Worm (Caenorhabditis elegans): Measurements from ENCODE around the gene F38B2.4.

F38B2.4 gene

ce11 chrX:11270882-11271281, 16.6 kb downstream of the F38B2.4 start, which contains the start of gene ifa-1:
Gene ifa-1 (plus strand): TSS chrX:11271182.
- TF ChIP-seq ztf-11 (tag; optimal IDR thresholded peaks at IDR 0.05): no peak
- no peak for TF ChIP-seq lin-39 (tag; optimal IDR thresholded peaks at IDR 0.05)
- no peak for TF ChIP-seq nfya-1 (tag; optimal IDR thresholded peaks at IDR 0.05; ENCODE audit: insufficient read depth)
- TF ChIP-seq egl-5 (tag; optimal IDR thresholded peaks at IDR 0.05): no peak
- no peak for TF ChIP-seq daf-12 (tag; optimal IDR thresholded peaks at IDR 0.05)
- TF ChIP-seq elt-1 (tag; optimal IDR thresholded peaks at IDR 0.05): no peak
- no peak for TF ChIP-seq nhr-28 (tag; optimal IDR thresholded peaks at IDR 0.05)

ce11 chrX:11268970-11269369, 18.5 kb downstream of the F38B2.4 start, which contains the start of gene C03A3.3:
Gene C03A3.3 (minus strand): TSS chrX:11269070.
- no peak for TF ChIP-seq ceh-28 (tag; optimal IDR thresholded peaks at IDR 0.05)
- TF ChIP-seq unc-62 (GFP tag; optimal IDR thresholded peaks at IDR 0.05): no peak
- TF ChIP-seq nhr-12 (tag; optimal IDR thresholded peaks at IDR 0.05): no peak
- no peak for TF ChIP-seq daf-12 (tag; optimal IDR thresholded peaks at IDR 0.05)
- TF ChIP-seq hmg-11 (tag; optimal IDR thresholded peaks at IDR 0.05): no peak
- no peak for TF ChIP-seq lsy-12 (tag; optimal IDR thresholded peaks at IDR 0.05)
- no peak for TF ChIP-seq nhr-67 (tag; optimal IDR thresholded peaks at IDR 0.05)
- TF ChIP-seq elt-2 (tag; optimal IDR thresholded peaks at IDR 0.05): no peak
- no peak for TF ChIP-seq nhr-11 (tag; optimal IDR thresholded peaks at IDR 0.05)
- no peak for TF ChIP-seq egl-27 (tag; optimal IDR thresholded peaks at IDR 0.05)
- TF ChIP-seq ceh-9 (tag; optimal IDR thresholded peaks at IDR 0.05): no peak
- no peak for TF ChIP-seq zag-1 (tag; optimal IDR thresholded peaks at IDR 0.05)
- no peak for TF ChIP-seq jun-1 (tag; optimal IDR thresholded peaks at IDR 0.05)
- TF ChIP-seq sea-2 (GFP tag; optimal IDR thresholded peaks at IDR 0.05): no peak
- TF ChIP-seq ceh-82 (tag; optimal IDR thresholded peaks at IDR 0.05): no peak
- no peak for TF ChIP-seq mdl-1 (tag; optimal IDR thresholded peaks at IDR 0.05)
- TF ChIP-seq nhr-76 (tag; optimal IDR thresholded peaks at IDR 0.05): no peak
- no peak for TF ChIP-seq R02D3.7 (tag; optimal IDR thresholded peaks at IDR 0.05)
- TF ChIP-seq fos-1 (tag; optimal IDR thresholded peaks at IDR 0.05): no peak
- no peak for TF ChIP-seq nhr-25 (tag; optimal IDR thresholded peaks at IDR 0.05)

- TF ChIP-seq nhr-25 (tag; optimal IDR thresholded peaks at IDR 0.05): peak; percentile 21
- no peak for TF ChIP-seq fkh-10 (GFP tag; optimal IDR thresholded peaks at IDR 0.05)
- no peak for TF ChIP-seq ceh-9 (tag; optimal IDR thresholded peaks at IDR 0.05)
- no peak for TF ChIP-seq fos-1 (tag; optimal IDR thresholded peaks at IDR 0.05)
Measured at ce11 chrX:11266711-11267110, 20.8 kb downstream of the F38B2.4 start, which contains the start of gene C03A3.9. Gene C03A3.9 (plus strand): TSS chrX:11267011.

- TF ChIP-seq jun-1 (tag; optimal IDR thresholded peaks at IDR 0.05): no peak
- TF ChIP-seq elt-2 (tag; optimal IDR thresholded peaks at IDR 0.05): peak; percentile 82
- no peak for TF ChIP-seq ceh-9 (tag; optimal IDR thresholded peaks at IDR 0.05)
- TF ChIP-seq R02D3.7 (tag; optimal IDR thresholded peaks at IDR 0.05): no peak
- no peak for TF ChIP-seq nhr-67 (tag; optimal IDR thresholded peaks at IDR 0.05)
- peak; percentile 84 for TF ChIP-seq pqm-1 (tag; optimal IDR thresholded peaks at IDR 0.05)
- no peak for TF ChIP-seq lin-39 (tag; optimal IDR thresholded peaks at IDR 0.05)
- no peak for TF ChIP-seq ceh-16 (tag; optimal IDR thresholded peaks at IDR 0.05)
Measured at ce11 chrX:11264715-11265114, 22.8 kb downstream of the F38B2.4 start.

ce11 chrX:11262319-11263074, 25.0 kb downstream of the F38B2.4 start, which contains the start of gene C03A3.2:
Gene C03A3.2 (plus strand): TSS chrX:11262848.
- TF ChIP-seq fkh-2 (tag; optimal IDR thresholded peaks at IDR 0.05): no peak
- no peak for TF ChIP-seq unc-62 (GFP tag; optimal IDR thresholded peaks at IDR 0.05)
- peak; percentile 5 for TF ChIP-seq snpc-4 (tag; optimal IDR thresholded peaks at IDR 0.05)
- TF ChIP-seq ztf-11 (tag; optimal IDR thresholded peaks at IDR 0.05): no peak
- TF ChIP-seq ceh-9 (tag; optimal IDR thresholded peaks at IDR 0.05): no peak
- no peak for TF ChIP-seq sea-2 (GFP tag; optimal IDR thresholded peaks at IDR 0.05)
- TF ChIP-seq zag-1 (tag; optimal IDR thresholded peaks at IDR 0.05): no peak
- no peak for TF ChIP-seq elt-3 (tag; optimal IDR thresholded peaks at IDR 0.05)
- no peak for TF ChIP-seq daf-12 (tag; optimal IDR thresholded peaks at IDR 0.05)
- peak; percentile 84 for TF ChIP-seq hmg-11 (tag; optimal IDR thresholded peaks at IDR 0.05)
- no peak for TF ChIP-seq nhr-77 (tag; optimal IDR thresholded peaks at IDR 0.05)
- no peak for TF ChIP-seq unc-39 (tag; optimal IDR thresholded peaks at IDR 0.05)
- peak; percentile 43 for TF ChIP-seq elt-2 (tag; optimal IDR thresholded peaks at IDR 0.05)
- no peak for TF ChIP-seq R02D3.7 (tag; optimal IDR thresholded peaks at IDR 0.05)
- no peak for TF ChIP-seq ama-1 (optimal IDR thresholded peaks at IDR 0.05)
- peak; percentile 85 for TF ChIP-seq pqm-1 (tag; optimal IDR thresholded peaks at IDR 0.05)
- TF ChIP-seq elt-1 (tag; optimal IDR thresholded peaks at IDR 0.05): peak; percentile 42
- peak; percentile 19 for TF ChIP-seq tbx-2 (tag; optimal IDR thresholded peaks at IDR 0.05)
- TF ChIP-seq lin-15B (tag; optimal IDR thresholded peaks at IDR 0.05): peak; percentile 78
- TF ChIP-seq nhr-237 (tag; optimal IDR thresholded peaks at IDR 0.05): no peak
- peak; percentile 95 for TF ChIP-seq egl-5 (tag; optimal IDR thresholded peaks at IDR 0.05)
- TF ChIP-seq pha-4 (tag; optimal IDR thresholded peaks at IDR 0.05): peak; percentile 43
- TF ChIP-seq egl-27 (tag; optimal IDR thresholded peaks at IDR 0.05): peak; percentile 23
- TF ChIP-seq nfya-1 (tag; optimal IDR thresholded peaks at IDR 0.05; ENCODE audit: insufficient read depth): peak; percentile 88
- TF ChIP-seq ceh-82 (tag; optimal IDR thresholded peaks at IDR 0.05): no peak
- no peak for TF ChIP-seq ZK546.5 (tag; optimal IDR thresholded peaks at IDR 0.05)
- no peak for TF ChIP-seq nhr-28 (tag; optimal IDR thresholded peaks at IDR 0.05)
- TF ChIP-seq fkh-10 (GFP tag; optimal IDR thresholded peaks at IDR 0.05): peak; percentile 17
- TF ChIP-seq eor-1 (tag; optimal IDR thresholded peaks at IDR 0.05): no peak
- no peak for TF ChIP-seq mml-1 (tag; optimal IDR thresholded peaks at IDR 0.05)
